Worm (Caenorhabditis elegans) whole organism, L3 larva: ENCODE results near the gene srx-84.

Source experiments
- ama-1 ChIP-seq: fragments of 150-350 bp; optimal IDR thresholded peaks from 2 replicates; lab custom pipeline; 2018
- fkh-10 ChIP-seq: sonication (generic microtip); optimal IDR thresholded peaks from 2 replicates; lab custom pipeline; 2017; ENCODE audit warnings: missing biosample characterization, missing genetic modification reagents, missing genetic modification characterization
- jun-1 ChIP-seq: fragments of 150-350 bp; optimal IDR thresholded peaks from 2 replicates; lab custom pipeline; 2014; ENCODE audit warnings: missing biosample characterization, missing genetic modification reagents, missing genetic modification characterization
- lin-39 ChIP-seq: fragments of 150-350 bp; optimal IDR thresholded peaks from 2 replicates; lab custom pipeline; 2018; ENCODE audit warnings: missing biosample characterization, missing genetic modification reagents, missing genetic modification characterization
- nhr-11 ChIP-seq: fragments of 150-350 bp; optimal IDR thresholded peaks from 2 replicates; lab custom pipeline; 2014; ENCODE audit warnings: missing biosample characterization, missing genetic modification characterization
- nhr-12 ChIP-seq: fragments of 150-350 bp; optimal IDR thresholded peaks from 2 replicates; lab custom pipeline; 2014; ENCODE audit warnings: missing biosample characterization, missing genetic modification characterization
- nhr-28 ChIP-seq: fragments of 150-350 bp; optimal IDR thresholded peaks from 2 replicates; lab custom pipeline; 2014; ENCODE audit warnings: missing biosample characterization, missing genetic modification characterization
- nhr-76 ChIP-seq: fragments of 150-350 bp; sonication (generic microtip); optimal IDR thresholded peaks from 5 replicates; lab custom pipeline; 2014; ENCODE audit warnings: missing biosample characterization, missing genetic modification characterization
- nhr-77 ChIP-seq: fragments of 150-350 bp; optimal IDR thresholded peaks from 2 replicates; lab custom pipeline; 2014; ENCODE audit warnings: missing biosample characterization, missing genetic modification characterization
- sea-2 ChIP-seq: fragments of 150-350 bp; sonication (generic microtip); optimal IDR thresholded peaks from 4 replicates; lab custom pipeline; 2014; ENCODE audit warnings: missing biosample characterization, missing genetic modification reagents, missing genetic modification characterization
- snpc-4 ChIP-seq: fragments of 150-350 bp; optimal IDR thresholded peaks from 2 replicates; lab custom pipeline; 2014; ENCODE audit warnings: missing biosample characterization, missing genetic modification characterization
- tbx-2 ChIP-seq: sonication (generic microtip); optimal IDR thresholded peaks from 2 replicates; lab custom pipeline; 2016; ENCODE audit warnings: mild to moderate bottlenecking, missing genetic modification characterization, missing compliant biosample characterization

DNA sequence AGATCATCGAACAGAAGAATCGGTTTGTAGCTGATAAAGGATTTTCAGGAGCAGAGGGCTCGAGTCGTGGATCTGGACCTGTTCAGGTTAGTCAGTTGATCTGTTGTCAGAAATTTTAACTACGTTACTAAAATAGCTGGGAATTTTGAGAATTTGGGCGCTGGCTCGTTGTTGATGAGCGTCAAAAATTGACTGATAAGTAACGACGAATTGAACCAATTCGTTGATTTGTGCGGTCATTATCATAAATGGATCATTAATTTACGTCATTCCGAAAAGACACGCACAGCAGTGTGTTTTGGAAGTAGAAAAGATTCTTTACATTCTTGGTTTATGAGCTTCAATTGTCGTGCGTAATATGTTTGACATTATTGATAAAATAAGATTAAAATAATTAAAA, 48.9 kb downstream of the srx-84 start:
- no peak for TF ChIP-seq nhr-77
- TF ChIP-seq nhr-11 (tag; lab: Kevin White, UChicago): no peak
- no peak for TF ChIP-seq jun-1 (tag; lab: Kevin White, UChicago)
- no peak for TF ChIP-seq ama-1 (lab: Kevin White, UChicago)
- TF ChIP-seq lin-39 (tag; lab: Kevin White, UChicago): no peak
- no peak for TF ChIP-seq nhr-28 (tag; lab: Kevin White, UChicago)
- TF ChIP-seq nhr-12 (tag; lab: Kevin White, UChicago): no peak
- no peak for TF ChIP-seq snpc-4
- TF ChIP-seq sea-2 (GFP tag; lab: Kevin White, UChicago): no peak
- TF ChIP-seq tbx-2 (tag; lab: Kevin White, UChicago): no peak
- TF ChIP-seq fkh-10 (GFP tag; lab: Kevin White, UChicago): no peak
- no peak for TF ChIP-seq nhr-76 (tag; lab: Kevin White, UChicago)
